Worm (Caenorhabditis elegans): ENCODE measurements around the gene K12G11.6.

The K12G11.6 gene

DNA sequence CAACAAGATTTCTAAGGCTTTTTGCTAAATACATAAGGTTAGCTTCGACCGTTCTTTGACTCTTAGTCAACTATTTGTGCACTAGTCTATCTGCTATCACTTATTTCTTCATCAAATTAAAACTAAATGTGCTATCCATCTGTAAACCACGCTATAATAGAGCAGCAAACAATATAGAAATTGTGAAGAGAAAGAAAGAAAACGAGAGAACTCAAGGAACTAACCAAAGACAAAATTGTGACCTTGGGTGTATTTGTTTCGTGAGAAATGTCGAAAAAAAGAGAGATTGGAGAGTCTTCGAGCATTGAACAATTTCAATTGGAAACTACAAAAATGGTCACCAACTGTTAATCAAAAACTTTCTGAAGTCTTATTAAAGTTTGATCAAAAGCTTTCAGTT lies 9.0 kb upstream of the K12G11.6 start (continued):
- TF ChIP-seq pax-3 (tag; optimal IDR thresholded peaks at IDR 0.05) (no peak), egl-13 (tag; optimal IDR thresholded peaks at IDR 0.05) (no peak), ama-1 (optimal IDR thresholded peaks at IDR 0.05) (no peak), nhr-76 (tag; optimal IDR thresholded peaks at IDR 0.05) (no peak), lin-14 (GFP tag; optimal IDR thresholded peaks at IDR 0.05) (peak; percentile 62), fkh-4 (tag; optimal IDR thresholded peaks at IDR 0.05; ENCODE audit: borderline replicate concordance) (no peak), fos-1 (tag; optimal IDR thresholded peaks at IDR 0.05) (no peak), pag-3 (tag; optimal IDR thresholded peaks at IDR 0.05; ENCODE audit: borderline replicate concordance, insufficient read depth) (no peak), ceh-88 (GFP tag; IDR thresholded peaks at IDR 0.05) (no peak), mef-2 (tag; optimal IDR thresholded peaks at IDR 0.05) (no peak), C34B4.2 (tag; optimal IDR thresholded peaks at IDR 0.05) (no peak), F16B12.6 (tag; optimal IDR thresholded peaks at IDR 0.05) (no peak), nhr-71 (tag; optimal IDR thresholded peaks at IDR 0.05) (peak; percentile 64), mdl-1 (tag; optimal IDR thresholded peaks at IDR 0.05) (peak in 1 of 2 experiments; percentile 0), hlh-17 (GFP tag; optimal IDR thresholded peaks at IDR 0.05; ENCODE audit: borderline replicate concordance) (no peak), unc-130 (tag; optimal IDR thresholded peaks at IDR 0.05) (no peak), ceh-90 (tag; optimal IDR thresholded peaks at IDR 0.05) (no peak), swsn-7 (tag; optimal IDR thresholded peaks at IDR 0.05) (no peak), nhr-20 (tag; optimal IDR thresholded peaks at IDR 0.05) (peak; percentile 68), C16A3.4 (tag; optimal IDR thresholded peaks at IDR 0.05) (peak; percentile 2), nhr-84 (tag; optimal IDR thresholded peaks at IDR 0.05) (no peak), tbx-2 (tag; optimal IDR thresholded peaks at IDR 0.05) (peak; percentile 48), nhr-47 (tag; optimal IDR thresholded peaks at IDR 0.05) (no peak), unc-62 (GFP tag; optimal IDR thresholded peaks at IDR 0.05) (no peak), ces-1 (GFP tag; optimal IDR thresholded peaks at IDR 0.05) (no peak), elt-2 (tag; optimal IDR thresholded peaks at IDR 0.05) (no peak), Y116A8C.19 (tag; optimal IDR thresholded peaks at IDR 0.05; ENCODE audit: borderline replicate concordance) (no peak), unc-98 (GFP tag; IDR thresholded peaks at IDR 0.05) (no peak), grh-1 (GFP tag; IDR thresholded peaks at IDR 0.05) (no peak), lin-15B (tag; optimal IDR thresholded peaks at IDR 0.05) (no peak), isw-1 (GFP tag; IDR thresholded peaks at IDR 0.05) (no peak), ceh-82 (tag; optimal IDR thresholded peaks at IDR 0.05) (no peak), mep-1 (tag; optimal IDR thresholded peaks at IDR 0.05) (no peak), nhr-28 (tag; optimal IDR thresholded peaks at IDR 0.05) (no peak), fkh-10 (GFP tag; optimal IDR thresholded peaks at IDR 0.05) (no peak), sptf-1 (tag; optimal IDR thresholded peaks at IDR 0.05) (no peak), ets-5 (GFP tag; IDR thresholded peaks at IDR 0.05) (no peak), ceh-8 (GFP tag; optimal IDR thresholded peaks at IDR 0.05) (no peak), dpl-1 (GFP tag; optimal IDR thresholded peaks at IDR 0.05) (no peak), nhr-90 (tag; optimal IDR thresholded peaks at IDR 0.05; ENCODE audit: poor library complexity) (peak; percentile 27), tlp-1 (tag; optimal IDR thresholded peaks at IDR 0.05) (no peak), irx-1 (tag; optimal IDR thresholded peaks at IDR 0.05) (no peak), skn-1 (tag; optimal IDR thresholded peaks at IDR 0.05) (no peak), hpl-2 (GFP tag; optimal IDR thresholded peaks at IDR 0.05) (no peak)

DNA sequence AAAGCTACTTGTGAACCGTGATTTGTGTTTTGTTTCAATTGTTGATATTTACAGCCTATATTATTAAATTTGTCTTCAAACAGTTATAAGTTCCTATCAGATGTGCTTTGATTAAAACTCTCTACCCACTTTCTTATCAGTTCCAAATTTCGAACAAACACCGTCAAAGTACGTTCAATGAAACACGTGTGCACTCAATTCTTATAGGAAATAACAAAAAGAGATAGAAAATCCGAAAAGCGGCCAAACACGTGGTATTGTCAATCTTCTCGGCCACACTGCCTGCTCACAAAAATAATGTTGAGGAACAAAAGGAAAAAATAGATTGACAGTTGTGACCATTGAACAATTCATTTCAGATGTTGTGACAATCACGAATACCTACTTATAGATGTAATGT lies 8.2 kb upstream of the K12G11.6 start:
- TF ChIP-seq ceh-88 (GFP tag; IDR thresholded peaks at IDR 0.05) (peak; percentile 56; the same call in 1 of the 2 replicates), swsn-7 (tag; optimal IDR thresholded peaks at IDR 0.05) (peak; percentile 62), tbx-2 (tag; optimal IDR thresholded peaks at IDR 0.05) (peak; percentile 90), lin-39 (tag; optimal IDR thresholded peaks at IDR 0.05) (peak; percentile 18), unc-98 (GFP tag; IDR thresholded peaks at IDR 0.05) (no peak), ceh-82 (tag; optimal IDR thresholded peaks at IDR 0.05) (peak in 1 of 3 experiments; percentile 11), irx-1 (tag; optimal IDR thresholded peaks at IDR 0.05) (peak; percentile 13), ces-1 (GFP tag; optimal IDR thresholded peaks at IDR 0.05) (no peak), rnt-1 (tag; optimal IDR thresholded peaks at IDR 0.05) (peak; percentile 75), xbp-1 (tag; optimal IDR thresholded peaks at IDR 0.05) (peak; percentile 31), aha-1 (tag; optimal IDR thresholded peaks at IDR 0.05) (no peak), sptf-1 (tag; optimal IDR thresholded peaks at IDR 0.05) (no peak), lin-13 (GFP tag; optimal IDR thresholded peaks at IDR 0.05) (peak; percentile 58), ama-1 (optimal IDR thresholded peaks at IDR 0.05) (peak; percentile 10), ets-5 (GFP tag; IDR thresholded peaks at IDR 0.05) (no peak), nhr-77 (tag; optimal IDR thresholded peaks at IDR 0.05) (peak; percentile 36), lin-14 (GFP tag; optimal IDR thresholded peaks at IDR 0.05) (peak; percentile 94), tlp-1 (tag; optimal IDR thresholded peaks at IDR 0.05) (no peak), pag-3 (tag; optimal IDR thresholded peaks at IDR 0.05; ENCODE audit: borderline replicate concordance, insufficient read depth) (no peak), aly-2 (tag; optimal IDR thresholded peaks at IDR 0.05) (no peak), efl-3 (GFP tag; optimal IDR thresholded peaks at IDR 0.05) (no peak), dsc-1 (tag; optimal IDR thresholded peaks at IDR 0.05) (no peak)
